Fruit fly (Drosophila melanogaster) whole organism, adult: ENCODE results near the gene Dref.

ENCODE experiments used
- CG12768 ChIP-seq: fragments of 200-800 bp; sonication (Bioruptor generic); optimal IDR thresholded peaks from 2 replicates; lab custom pipeline; 2017; ENCODE audit warnings: missing biosample characterization, missing genetic modification characterization, mild to moderate bottlenecking, moderate library complexity, missing genetic modification reagents
- CG1620 ChIP-seq: fragments of 200-800 bp; sonication (Bioruptor generic); optimal IDR thresholded peaks from 2 replicates; lab custom pipeline; 2016; ENCODE audit warnings: missing biosample characterization, missing genetic modification characterization
- CG5204 ChIP-seq: fragments of 200-800 bp; sonication (Bioruptor generic); optimal IDR thresholded peaks from 2 replicates; lab custom pipeline; 2016; ENCODE audit warnings: missing biosample characterization, missing genetic modification characterization
- CG7045 ChIP-seq: fragments of 200-800 bp; sonication (Bioruptor generic); optimal IDR thresholded peaks from 2 replicates; lab custom pipeline; 2017; ENCODE audit warnings: missing biosample characterization, mild to moderate bottlenecking, missing genetic modification characterization
- Clk ChIP-seq: fragments of 200-800 bp; sonication (Bioruptor generic); optimal IDR thresholded peaks from 2 replicates; lab custom pipeline; 2017; ENCODE audit warnings: missing biosample characterization, missing genetic modification characterization
- Crg-1 ChIP-seq: fragments of 200-800 bp; sonication (Bioruptor generic); optimal IDR thresholded peaks from 2 replicates; lab custom pipeline; 2016; ENCODE audit warnings: missing biosample characterization, missing genetic modification characterization
- Hr96 ChIP-seq: fragments of 200-800 bp; sonication (Bioruptor generic); optimal IDR thresholded peaks from 2 replicates; lab custom pipeline; 2016; ENCODE audit warnings: missing biosample characterization, missing genetic modification characterization
- Mnt ChIP-seq: fragments of 200-800 bp; sonication (Bioruptor generic); optimal IDR thresholded peaks from 2 replicates; lab custom pipeline; 2016; ENCODE audit warnings: missing biosample characterization, mild to moderate bottlenecking, missing genetic modification characterization
- cnc ChIP-seq, 2 experiments: fragments of >200 bp; optimal IDR thresholded peaks; 2 replicates each; lab custom pipeline; 2017
- kay ChIP-seq: fragments of 200-800 bp; sonication (Bioruptor generic); peaks from one replicate; lab custom pipeline; 2016; ENCODE audit warnings: missing biosample characterization, missing genetic modification characterization, borderline replicate concordance
- pad ChIP-seq: fragments of 200-800 bp; sonication (Bioruptor generic); optimal IDR thresholded peaks from 3 replicates; lab custom pipeline; 2017; ENCODE audit warnings: missing biosample characterization, missing genetic modification characterization, mild to moderate bottlenecking, moderate library complexity, missing genetic modification reagents

DNA sequence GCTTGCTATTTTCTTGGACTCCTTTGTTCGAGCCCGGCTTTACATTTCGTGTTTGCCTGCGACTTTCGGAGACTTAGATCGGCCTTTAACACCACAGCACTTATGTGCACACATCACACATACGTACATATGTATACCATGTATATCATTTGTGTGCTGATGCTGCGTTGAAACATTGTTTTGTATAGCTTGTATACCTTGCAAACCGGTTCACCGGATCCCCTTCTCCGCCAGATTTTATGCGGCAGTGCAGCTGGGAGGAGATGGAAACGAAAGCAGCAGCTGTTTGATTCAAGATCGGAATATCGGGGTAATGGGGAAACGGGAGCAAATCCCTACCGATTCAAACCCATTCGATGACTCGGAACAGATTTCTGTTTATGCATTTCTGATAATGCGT lies 21.0 kb downstream of the Dref start:
- TF ChIP-seq CG12768 (GFP tag; lab: Kevin White, UChicago): no peak
- TF ChIP-seq pad (GFP tag; lab: Kevin White, UChicago): no peak
- TF ChIP-seq Hr96 (GFP tag; lab: Kevin White, UChicago): no peak
- no peak for TF ChIP-seq Clk (GFP tag; lab: Kevin White, UChicago)
- TF ChIP-seq Mnt (GFP tag; lab: Kevin White, UChicago): no peak
- TF ChIP-seq CG1620 (GFP tag; lab: Kevin White, UChicago): no peak
- TF ChIP-seq CG7045 (GFP tag; lab: Kevin White, UChicago): no peak
- no peak for TF ChIP-seq kay (GFP tag; lab: Kevin White, UChicago)
- no peak for TF ChIP-seq CG5204
- TF ChIP-seq cnc (optimal IDR thresholded peaks at IDR 0.05; lab: Kevin White, UChicago): no peak
- no peak for TF ChIP-seq Crg-1 (GFP tag; lab: Kevin White, UChicago)
